Worm (Caenorhabditis elegans): Measurements from ENCODE around the gene nhr-141.

Gene nhr-141

ce11 chrV:7436509-7436908 lies 8.0 kb upstream of the nhr-141 start:
- TF ChIP-seq ceh-36 (tag; optimal IDR thresholded peaks at IDR 0.05) (no peak), flt-1 (GFP tag; IDR thresholded peaks at IDR 0.05) (no peak), ama-1 (optimal IDR thresholded peaks at IDR 0.05) (no peak), ets-7 (tag; optimal IDR thresholded peaks at IDR 0.05) (no peak), aly-1 (tag; optimal IDR thresholded peaks at IDR 0.05) (no peak), ceh-13 (GFP tag; optimal IDR thresholded peaks at IDR 0.05) (no peak), hmg-4 (GFP tag; optimal IDR thresholded peaks at IDR 0.05) (no peak), hnd-1 (tag; optimal IDR thresholded peaks at IDR 0.05) (no peak), tbx-37 (GFP tag; conservative IDR thresholded peaks at IDR 0.05) (no peak), tra-4 (tag; optimal IDR thresholded peaks at IDR 0.05) (no peak), F13C5.2 (tag; optimal IDR thresholded peaks at IDR 0.05) (no peak), scrt-1 (GFP tag; IDR thresholded peaks at IDR 0.05) (no peak), tbx-11 (GFP tag; IDR thresholded peaks at IDR 0.05) (no peak), hmbx-1 (tag; optimal IDR thresholded peaks at IDR 0.05) (no peak), pes-1 (GFP tag; IDR thresholded peaks at IDR 0.05) (no peak), sea-1 (GFP tag; conservative IDR thresholded peaks at IDR 0.05) (no peak)

ce11 chrV:7436911-7437310 lies 7.5 kb upstream of the nhr-141 start:
- TF ChIP-seq flt-1 (GFP tag; IDR thresholded peaks at IDR 0.05), result no peak
- no peak for TF ChIP-seq hnd-1 (tag; optimal IDR thresholded peaks at IDR 0.05)
- no peak for TF ChIP-seq F13C5.2 (tag; optimal IDR thresholded peaks at IDR 0.05)
- TF ChIP-seq tbx-37 (GFP tag; conservative IDR thresholded peaks at IDR 0.05), result no peak
- TF ChIP-seq scrt-1 (GFP tag; IDR thresholded peaks at IDR 0.05), result no peak
- TF ChIP-seq pes-1 (GFP tag; IDR thresholded peaks at IDR 0.05), result no peak
- no peak for TF ChIP-seq tbx-11 (GFP tag; IDR thresholded peaks at IDR 0.05)
- TF ChIP-seq ets-7 (tag; optimal IDR thresholded peaks at IDR 0.05), result no peak
- TF ChIP-seq ama-1 (optimal IDR thresholded peaks at IDR 0.05), result no peak
- no peak for TF ChIP-seq ceh-13 (GFP tag; optimal IDR thresholded peaks at IDR 0.05)
- TF ChIP-seq hmbx-1 (tag; optimal IDR thresholded peaks at IDR 0.05), result no peak
- no peak for TF ChIP-seq B0310.2 (tag; optimal IDR thresholded peaks at IDR 0.05)
- no peak for TF ChIP-seq hmg-4 (GFP tag; optimal IDR thresholded peaks at IDR 0.05)
- no peak for TF ChIP-seq aly-1 (tag; optimal IDR thresholded peaks at IDR 0.05)
- TF ChIP-seq ceh-36 (tag; optimal IDR thresholded peaks at IDR 0.05), result no peak
- no peak for TF ChIP-seq tra-4 (tag; optimal IDR thresholded peaks at IDR 0.05)
- no peak for TF ChIP-seq sea-1 (GFP tag; conservative IDR thresholded peaks at IDR 0.05)

- TF ChIP-seq hnd-1 (tag; optimal IDR thresholded peaks at IDR 0.05) (no peak), hmbx-1 (tag; optimal IDR thresholded peaks at IDR 0.05) (no peak), flt-1 (GFP tag; IDR thresholded peaks at IDR 0.05) (no peak), ceh-13 (GFP tag; optimal IDR thresholded peaks at IDR 0.05) (no peak), sea-1 (GFP tag; conservative IDR thresholded peaks at IDR 0.05) (no peak), hmg-4 (GFP tag; optimal IDR thresholded peaks at IDR 0.05) (no peak), ets-7 (tag; optimal IDR thresholded peaks at IDR 0.05) (no peak)
Measured at ce11 chrV:7437538-7437937, 6.9 kb upstream of the nhr-141 start, which contains the start of gene F25E5.9. Gene F25E5.9, minus strand, starts transcription at chrV:7437919.

- TF ChIP-seq pes-1 (GFP tag; IDR thresholded peaks at IDR 0.05), result no peak
- no peak for TF ChIP-seq B0310.2 (tag; optimal IDR thresholded peaks at IDR 0.05)
- no peak for TF ChIP-seq flt-1 (GFP tag; IDR thresholded peaks at IDR 0.05)
- TF ChIP-seq ama-1 (optimal IDR thresholded peaks at IDR 0.05), result no peak
- no peak for TF ChIP-seq tra-4 (tag; optimal IDR thresholded peaks at IDR 0.05)
- TF ChIP-seq tbx-11 (GFP tag; IDR thresholded peaks at IDR 0.05), result no peak
- no peak for TF ChIP-seq ceh-36 (tag; optimal IDR thresholded peaks at IDR 0.05)
- TF ChIP-seq hmbx-1 (tag; optimal IDR thresholded peaks at IDR 0.05), result no peak
- no peak for TF ChIP-seq ceh-13 (GFP tag; optimal IDR thresholded peaks at IDR 0.05)
- no peak for TF ChIP-seq tbx-37 (GFP tag; conservative IDR thresholded peaks at IDR 0.05)
- no peak for TF ChIP-seq F13C5.2 (tag; optimal IDR thresholded peaks at IDR 0.05)
- no peak for TF ChIP-seq sea-1 (GFP tag; conservative IDR thresholded peaks at IDR 0.05)
- no peak for TF ChIP-seq scrt-1 (GFP tag; IDR thresholded peaks at IDR 0.05)
- TF ChIP-seq ets-7 (tag; optimal IDR thresholded peaks at IDR 0.05), result no peak
- TF ChIP-seq hnd-1 (tag; optimal IDR thresholded peaks at IDR 0.05), result no peak
- no peak for TF ChIP-seq hmg-4 (GFP tag; optimal IDR thresholded peaks at IDR 0.05)
Measured at ce11 chrV:7437985-7438384, 6.5 kb upstream of the nhr-141 start, which contains the start of gene F25E5.16. Gene F25E5.16, plus strand, starts transcription at chrV:7438285.

- TF ChIP-seq sea-1 (GFP tag; conservative IDR thresholded peaks at IDR 0.05), result no peak
- TF ChIP-seq hmbx-1 (tag; optimal IDR thresholded peaks at IDR 0.05), result no peak
Measured at ce11 chrV:7439807-7440206, 4.7 kb upstream of the nhr-141 start, which contains the start of gene try-13. Gene try-13, plus strand, starts transcription at chrV:7440107.

- TF ChIP-seq sea-1 (GFP tag; conservative IDR thresholded peaks at IDR 0.05) (peak; percentile 85), tbx-11 (GFP tag; IDR thresholded peaks at IDR 0.05) (peak; percentile 68; the same call in 1 of the 2 replicates), scrt-1 (GFP tag; IDR thresholded peaks at IDR 0.05) (0 out of 2 replicates have a peak, but pooled peaks have one; percentile 35), tbx-37 (GFP tag; conservative IDR thresholded peaks at IDR 0.05) (peak; percentile 34; the same call in 1 of the 2 replicates)
Measured at ce11 chrV:7443480-7443879, 981 bp upstream of the nhr-141 start.

ce11 chrV:7446965-7447364 lies 2.5 kb downstream of the nhr-141 start, which contains the start of gene F25E5.5:
Gene F25E5.5, plus strand, starts transcription at chrV:7447265.
- TF ChIP-seq flt-1 (GFP tag; IDR thresholded peaks at IDR 0.05), result no peak
- no peak for TF ChIP-seq ets-7 (tag; optimal IDR thresholded peaks at IDR 0.05)
- TF ChIP-seq tbx-37 (GFP tag; conservative IDR thresholded peaks at IDR 0.05), result no peak
- no peak for TF ChIP-seq B0310.2 (tag; optimal IDR thresholded peaks at IDR 0.05)
- no peak for TF ChIP-seq ama-1 (optimal IDR thresholded peaks at IDR 0.05)

ce11 chrV:7449303-7449827 lies 4.9 kb downstream of the nhr-141 start, which contains the start of gene try-12:
Gene try-12, plus strand, starts transcription at chrV:7449353.
- TF ChIP-seq hnd-1 (tag; optimal IDR thresholded peaks at IDR 0.05), result no peak
- no peak for TF ChIP-seq hmbx-1 (tag; optimal IDR thresholded peaks at IDR 0.05)
- no peak for TF ChIP-seq ceh-36 (tag; optimal IDR thresholded peaks at IDR 0.05)
- TF ChIP-seq aly-1 (tag; optimal IDR thresholded peaks at IDR 0.05), result no peak
- TF ChIP-seq hmg-4 (GFP tag; optimal IDR thresholded peaks at IDR 0.05), result no peak
- no peak for TF ChIP-seq flt-1 (GFP tag; IDR thresholded peaks at IDR 0.05)
- no peak for TF ChIP-seq B0310.2 (tag; optimal IDR thresholded peaks at IDR 0.05)
- TF ChIP-seq tra-4 (tag; optimal IDR thresholded peaks at IDR 0.05), result no peak
- no peak for TF ChIP-seq tbx-37 (GFP tag; conservative IDR thresholded peaks at IDR 0.05)

Measured in whole organism, early embryonic.